Fruit fly (Drosophila melanogaster) whole organism, embryonic: ENCODE data around the gene Cpr30B.

ENCODE experiments used
- CG12219 ChIP-seq: fragments of 200-800 bp; sonication (Bioruptor generic); optimal IDR thresholded peaks from 3 replicates; lab custom pipeline; 2018; ENCODE audit warnings: missing biosample characterization, mild to moderate bottlenecking, missing genetic modification characterization
- CG14860 ChIP-seq: fragments of 200-800 bp; sonication (Bioruptor generic); IDR thresholded peaks from 3 replicates; pipeline ENCODE4 v1.3.6; 2022; ENCODE audit warnings: missing biosample characterization, missing genetic modification characterization; ENCODE audit not compliant: partially characterized antibody
- CG1529 ChIP-seq: fragments of 200-800 bp; sonication (Bioruptor generic); optimal IDR thresholded peaks from 3 replicates; lab custom pipeline; 2018; ENCODE audit warnings: missing biosample characterization, missing genetic modification characterization
- CTCF ChIP-seq: fragments of 200-800 bp; sonication (Bioruptor generic); optimal IDR thresholded peaks from 2 replicates; lab custom pipeline; 2017; ENCODE audit warnings: missing biosample characterization, mild to moderate bottlenecking, missing genetic modification characterization, moderate library complexity
- sens ChIP-seq: fragments of 200-800 bp; sonication (Bioruptor generic); peaks from one replicate; lab custom pipeline; 2016; ENCODE audit warnings: missing biosample characterization, missing genetic modification characterization
- so ChIP-seq: fragments of 200-800 bp; sonication (Bioruptor generic); IDR thresholded peaks from 3 replicates; pipeline ENCODE4 v1.3.6; 2022; ENCODE audit warnings: missing biosample characterization, missing genetic modification characterization

DNA sequence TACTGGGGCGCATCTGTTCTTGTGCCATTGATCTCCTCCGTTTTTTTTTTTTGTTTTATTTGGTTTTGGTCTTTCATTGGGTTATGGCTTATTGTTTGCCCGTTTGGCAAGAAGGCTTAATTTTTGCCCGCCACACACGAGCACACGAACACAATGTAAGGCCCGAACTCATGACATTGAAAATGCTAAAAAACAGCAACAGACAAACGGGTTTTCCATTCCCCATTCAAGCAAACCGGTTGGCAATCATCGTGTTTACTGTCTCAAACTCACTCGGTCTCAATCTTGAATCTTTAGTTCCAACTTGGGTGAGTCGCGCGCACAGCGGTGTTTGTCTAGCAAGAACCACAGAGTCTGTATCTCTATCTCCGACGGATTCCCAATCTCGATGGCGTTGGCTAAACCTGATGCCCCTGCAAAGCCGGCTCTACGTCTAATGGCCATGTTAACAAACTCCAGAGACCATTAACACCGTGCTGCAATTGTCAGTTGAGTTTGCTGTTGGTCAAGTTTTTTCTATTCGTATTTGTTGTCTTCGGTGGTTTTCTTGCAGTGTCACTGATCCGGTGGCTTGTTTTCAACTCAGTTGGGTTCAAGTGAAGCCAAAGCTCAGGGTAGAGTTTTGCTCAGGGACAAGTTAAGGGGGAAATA, 34.0 kb upstream of the Cpr30B start:
- TF ChIP-seq CG12219 (GFP tag; lab: Kevin White, UChicago) (no peak), CG14860 (GFP tag; lab: Robert Waterston, UW) (no peak), CG1529 (GFP tag; lab: Kevin White, UChicago) (no peak), so (GFP tag; lab: Robert Waterston, UW) (no peak), sens (peak; percentile 75), CTCF (no peak)
